Fruit fly (Drosophila melanogaster) whole organism, embryonic: Measurements from ENCODE around the gene Creld.
A peak's percentile ranks its signal among the peaks of the same experiment; 100 is the strongest.

Experiments used
- Ada2b ChIP-seq: fragments of 200-800 bp; sonication (Bioruptor generic); IDR thresholded peaks from 2 replicates; pipeline ENCODE4 v1.3.6; 2022; ENCODE audit warnings: missing biosample characterization, missing genetic modification characterization
- Asciz ChIP-seq: fragments of 200-800 bp; sonication (Bioruptor generic); optimal IDR thresholded peaks from 2 replicates; lab custom pipeline; 2017; ENCODE audit warnings: missing biosample characterization, mild to moderate bottlenecking, missing genetic modification characterization, missing genetic modification reagents
- B-H1 ChIP-seq: fragments of 200-800 bp; sonication (Bioruptor generic); IDR thresholded peaks from 3 replicates; pipeline ENCODE4 v1.3.6; 2022; ENCODE audit warnings: missing biosample characterization, missing genetic modification characterization
- Blimp-1 ChIP-seq: fragments of 200-800 bp; sonication (Bioruptor generic); optimal IDR thresholded peaks from 3 replicates; lab custom pipeline; 2018; ENCODE audit warnings: missing biosample characterization, missing genetic modification characterization, mild to moderate bottlenecking, moderate library complexity, missing genetic modification reagents
- CG10147 ChIP-seq: fragments of 200-800 bp; sonication (Bioruptor generic); optimal IDR thresholded peaks from 2 replicates; lab custom pipeline; 2019; ENCODE audit warnings: missing biosample characterization, mild to moderate bottlenecking, missing genetic modification characterization, moderate library complexity
- CG1024 ChIP-seq: fragments of 200-800 bp; sonication (Bioruptor generic); IDR thresholded peaks from 2 replicates; pipeline ENCODE4 v1.3.6; 2022; ENCODE audit warnings: missing biosample characterization, missing genetic modification characterization
- CG10462 ChIP-seq: fragments of 200-800 bp; sonication (Bioruptor generic); optimal IDR thresholded peaks from 2 replicates; lab custom pipeline; 2016; ENCODE audit warnings: missing biosample characterization, missing genetic modification characterization
- CG10654 ChIP-seq: fragments of 200-800 bp; sonication (Bioruptor generic); optimal IDR thresholded peaks from 2 replicates; lab custom pipeline; 2016; ENCODE audit warnings: missing biosample characterization, missing genetic modification characterization
- CG11560 ChIP-seq: fragments of 200-800 bp; sonication (Bioruptor generic); IDR thresholded peaks from 3 replicates; pipeline ENCODE4 v1.3.6; 2022; ENCODE audit warnings: missing biosample characterization, missing genetic modification characterization
- CG12071 ChIP-seq: fragments of 200-800 bp; sonication (Bioruptor generic); optimal IDR thresholded peaks from 3 replicates; lab custom pipeline; 2018; ENCODE audit warnings: missing biosample characterization, mild to moderate bottlenecking, missing genetic modification characterization
- CG12155 ChIP-seq: fragments of 200-800 bp; sonication (Bioruptor generic); optimal IDR thresholded peaks from 3 replicates; lab custom pipeline; 2016; ENCODE audit warnings: missing biosample characterization, missing genetic modification characterization
- CG13424 ChIP-seq: fragments of 200-800 bp; sonication (Bioruptor generic); optimal IDR thresholded peaks from 2 replicates; lab custom pipeline; 2019; ENCODE audit warnings: missing biosample characterization, mild to moderate bottlenecking, missing genetic modification characterization, moderate library complexity
- CG14050 ChIP-seq: fragments of 200-800 bp; sonication (Bioruptor generic); IDR thresholded peaks from 3 replicates; pipeline ENCODE4 v1.3.6; 2022; ENCODE audit warnings: missing biosample characterization, missing genetic modification characterization
- CG14441 ChIP-seq: fragments of 200-800 bp; sonication (Bioruptor generic); IDR thresholded peaks from 2 replicates; pipeline ENCODE4 v1.3.6; 2022; ENCODE audit warnings: missing biosample characterization, missing genetic modification characterization
- CG15479 ChIP-seq: fragments of 200-800 bp; sonication (Bioruptor generic); optimal IDR thresholded peaks from 3 replicates; lab custom pipeline; 2019; ENCODE audit warnings: missing biosample characterization, mild to moderate bottlenecking, missing genetic modification characterization, moderate library complexity
- CG18619 ChIP-seq: fragments of 200-800 bp; sonication (Bioruptor generic); optimal IDR thresholded peaks from 3 replicates; lab custom pipeline; 2017; ENCODE audit warnings: missing biosample characterization, mild to moderate bottlenecking, missing genetic modification characterization
- CG2712 ChIP-seq: fragments of 200-800 bp; optimal IDR thresholded peaks from 3 replicates; lab custom pipeline; 2019; ENCODE audit warnings: missing biosample characterization, mild to moderate bottlenecking, missing genetic modification characterization, moderate library complexity
- CG3065 ChIP-seq: fragments of 200-800 bp; sonication (Bioruptor generic); optimal IDR thresholded peaks from 2 replicates; lab custom pipeline; 2016; ENCODE audit warnings: missing biosample characterization, missing genetic modification characterization
- CG32772 ChIP-seq: fragments of 200-800 bp; sonication (Bioruptor generic); IDR thresholded peaks from 2 replicates; pipeline ENCODE4 v1.3.6; 2022; ENCODE audit warnings: missing biosample characterization, missing genetic modification characterization
- CG4424 ChIP-seq: fragments of 200-800 bp; sonication (Bioruptor generic); optimal IDR thresholded peaks from 3 replicates; lab custom pipeline; 2016; ENCODE audit warnings: missing biosample characterization, missing genetic modification characterization
- CG4707 ChIP-seq: fragments of 200-800 bp; sonication (Bioruptor generic); optimal IDR thresholded peaks from 2 replicates; lab custom pipeline; 2018; ENCODE audit warnings: missing biosample characterization, mild to moderate bottlenecking, missing genetic modification characterization, moderate library complexity
- CG7745 ChIP-seq: fragments of 200-800 bp; sonication (Bioruptor generic); optimal IDR thresholded peaks from 2 replicates; lab custom pipeline; 2018; ENCODE audit warnings: missing biosample characterization, mild to moderate bottlenecking, missing genetic modification characterization, moderate library complexity
- CG7839 ChIP-seq: fragments of 200-800 bp; sonication (Bioruptor generic); optimal IDR thresholded peaks from 3 replicates; lab custom pipeline; 2018; ENCODE audit warnings: missing biosample characterization, mild to moderate bottlenecking, missing genetic modification characterization, moderate library complexity
- CG8944 ChIP-seq: fragments of 200-800 bp; sonication (Bioruptor generic); optimal IDR thresholded peaks from 3 replicates; lab custom pipeline; 2016; ENCODE audit warnings: missing biosample characterization, missing genetic modification characterization
- CG9876 ChIP-seq: fragments of 200-800 bp; sonication (Bioruptor generic); optimal IDR thresholded peaks from 2 replicates; lab custom pipeline; 2016; ENCODE audit warnings: missing biosample characterization, missing genetic modification characterization
- Chrac-16 ChIP-seq: fragments of 200-800 bp; sonication (Bioruptor generic); optimal IDR thresholded peaks from 3 replicates; lab custom pipeline; 2016; ENCODE audit warnings: missing biosample characterization, missing genetic modification characterization
- ERR ChIP-seq: fragments of 200-800 bp; sonication (Bioruptor generic); optimal IDR thresholded peaks from 2 replicates; lab custom pipeline; 2016; ENCODE audit warnings: missing biosample characterization, missing genetic modification characterization
- GATAe ChIP-seq: fragments of 200-800 bp; sonication (Bioruptor generic); conservative IDR thresholded peaks from 2 replicates; pipeline ENCODE4 v1.3.6; 2022; ENCODE audit warnings: missing biosample characterization, missing genetic modification characterization
- HLH3B ChIP-seq: fragments of 200-800 bp; sonication (Bioruptor generic); IDR thresholded peaks from 2 replicates; pipeline ENCODE4 v1.3.6; 2022; ENCODE audit warnings: missing biosample characterization, missing genetic modification characterization
- Hmx ChIP-seq: fragments of 200-800 bp; sonication (Bioruptor generic); optimal IDR thresholded peaks from 2 replicates; lab custom pipeline; 2016; ENCODE audit warnings: missing biosample characterization, missing genetic modification characterization
- Kr ChIP-seq: fragments of 200-800 bp; sonication (Bioruptor generic); optimal IDR thresholded peaks from 2 replicates; lab custom pipeline; 2017; ENCODE audit warnings: missing biosample characterization, mild to moderate bottlenecking, missing genetic modification characterization
- MESR4 ChIP-seq: fragments of 200-800 bp; sonication (Bioruptor generic); optimal IDR thresholded peaks from 2 replicates; lab custom pipeline; 2018; ENCODE audit warnings: missing biosample characterization, mild to moderate bottlenecking, missing genetic modification characterization, moderate library complexity
- Meics ChIP-seq: fragments of 200-800 bp; sonication (Bioruptor generic); optimal IDR thresholded peaks from 2 replicates; lab custom pipeline; 2017; ENCODE audit warnings: missing biosample characterization, mild to moderate bottlenecking, missing genetic modification characterization
- NC2α ChIP-seq: fragments of 200-800 bp; sonication (Bioruptor generic); optimal IDR thresholded peaks from 2 replicates; lab custom pipeline; 2016; ENCODE audit warnings: missing biosample characterization, missing genetic modification characterization
- Nf-YB ChIP-seq: fragments of 200-800 bp; sonication (Bioruptor generic); optimal IDR thresholded peaks from 3 replicates; lab custom pipeline; 2019; ENCODE audit warnings: missing biosample characterization, mild to moderate bottlenecking, missing genetic modification characterization, moderate library complexity
- abd-A ChIP-seq: fragments of 200-800 bp; sonication (Bioruptor generic); optimal IDR thresholded peaks from 3 replicates; lab custom pipeline; 2019; ENCODE audit warnings: missing biosample characterization, mild to moderate bottlenecking, missing genetic modification characterization, moderate library complexity
- ara ChIP-seq: fragments of 200-800 bp; sonication (Bioruptor generic); IDR thresholded peaks from 2 replicates; pipeline ENCODE4 v1.3.6; 2022; ENCODE audit warnings: missing biosample characterization, missing genetic modification characterization
- cad ChIP-seq: fragments of >200 bp; optimal IDR thresholded peaks from 2 replicates; lab custom pipeline; 2017; ENCODE audit warnings: missing biosample characterization, missing genetic modification characterization
- chif ChIP-seq, 2 experiments: fragments of 200-800 bp; sonication (Bioruptor generic); optimal IDR thresholded peaks; 3 replicates each; lab custom pipeline; 2016; ENCODE audit warnings: missing biosample characterization in 2 of 2, missing genetic modification characterization in 2 of 2
- dimm ChIP-seq: fragments of 200-800 bp; sonication (Bioruptor generic); IDR thresholded peaks from 2 replicates; pipeline ENCODE4 v1.3.6; 2022; ENCODE audit warnings: missing biosample characterization, missing genetic modification characterization
- exex ChIP-seq: fragments of 200-800 bp; sonication (Bioruptor generic); optimal IDR thresholded peaks from 4 replicates; lab custom pipeline; 2018; ENCODE audit warnings: missing biosample characterization, mild to moderate bottlenecking, missing genetic modification characterization, moderate library complexity
- fd102C ChIP-seq: fragments of 200-800 bp; sonication (Bioruptor generic); optimal IDR thresholded peaks from 2 replicates; lab custom pipeline; 2018; ENCODE audit warnings: missing biosample characterization, mild to moderate bottlenecking, missing genetic modification characterization, moderate library complexity
- ftz-f1 ChIP-seq: fragments of 200-800 bp; sonication (Bioruptor generic); optimal IDR thresholded peaks from 2 replicates; lab custom pipeline; 2016; ENCODE audit warnings: missing biosample characterization, missing genetic modification characterization
- hkb ChIP-seq, 2 experiments: fragments of 200-800 bp in 1 of 2; fragments of >200 bp in 1 of 2; sonication (Bioruptor generic) in 1 of 2; IDR thresholded peaks in 1 of 2; optimal IDR thresholded peaks in 1 of 2; 2 replicates each; pipeline versions ENCODE4 v1.3.6 to Lab custom; 2017 to 2022; ENCODE audit warnings: missing biosample characterization in 1 of 2, missing genetic modification characterization in 1 of 2
- lbe ChIP-seq: fragments of 200-800 bp; sonication (Bioruptor generic); optimal IDR thresholded peaks from 2 replicates; lab custom pipeline; 2016; ENCODE audit warnings: missing biosample characterization, mild to moderate bottlenecking, missing genetic modification characterization
- run ChIP-seq: fragments of 200-800 bp; sonication (Bioruptor generic); optimal IDR thresholded peaks from 3 replicates; lab custom pipeline; 2018; ENCODE audit warnings: missing biosample characterization, mild to moderate bottlenecking, missing genetic modification characterization
- salm ChIP-seq: fragments of 200-800 bp; sonication (Bioruptor generic); optimal IDR thresholded peaks from 2 replicates; lab custom pipeline; 2018; ENCODE audit warnings: missing biosample characterization, mild to moderate bottlenecking, missing genetic modification characterization
- seq ChIP-seq: fragments of 200-800 bp; sonication (Bioruptor generic); IDR thresholded peaks from 2 replicates; pipeline ENCODE4 v1.3.6; 2022; ENCODE audit warnings: missing biosample characterization, missing genetic modification characterization
- sisA ChIP-seq: fragments of 200-800 bp; sonication (Bioruptor generic); IDR thresholded peaks from 2 replicates; pipeline ENCODE4 v1.3.6; 2022; ENCODE audit warnings: missing biosample characterization, missing genetic modification characterization
- sug ChIP-seq: fragments of 200-800 bp; optimal IDR thresholded peaks from 2 replicates; lab custom pipeline; 2019; ENCODE audit warnings: missing biosample characterization, mild to moderate bottlenecking, missing genetic modification characterization, moderate library complexity
- tll ChIP-seq, 2 experiments: fragments of 200-800 bp in 1 of 2; fragments of >200 bp in 1 of 2; sonication (Bioruptor generic) in 1 of 2; optimal IDR thresholded peaks; 2 replicates each; lab custom pipeline; 2017 to 2019; ENCODE audit warnings: missing biosample characterization in 2 of 2, missing genetic modification characterization in 2 of 2, mild to moderate bottlenecking in 1 of 2, moderate library complexity in 1 of 2
- tna ChIP-seq: fragments of 200-800 bp; sonication (Bioruptor generic); IDR thresholded peaks from 2 replicates; pipeline ENCODE4 v1.3.6; 2022; ENCODE audit warnings: missing biosample characterization, missing genetic modification characterization; ENCODE audit not compliant: partially characterized antibody

Gene Creld

dm6 chr2L:85099-85498 lies 17.1 kb upstream of the Creld start (continued):
- TF ChIP-seq Blimp-1: no peak
- TF ChIP-seq sug: no peak
- TF ChIP-seq Meics: peak; percentile 38
- no peak for TF ChIP-seq abd-A (tag; lab: Kevin White, UChicago)
- no peak for TF ChIP-seq Chrac-16 (GFP tag; lab: Kevin White, UChicago)
- TF ChIP-seq CG13424 (tag; lab: Kevin White, UChicago): no peak
- no peak for TF ChIP-seq B-H1
- TF ChIP-seq tna (GFP tag; lab: Robert Waterston, UW): no peak
- TF ChIP-seq salm: no peak
- TF ChIP-seq hkb (optimal IDR thresholded peaks at IDR 0.05; lab: Kevin White, UChicago): no peak
- no peak for TF ChIP-seq hkb (GFP tag; IDR thresholded peaks at IDR 0.05; lab: Robert Waterston, UW)
- TF ChIP-seq CG10654: no peak
- TF ChIP-seq CG15479: no peak
- no peak for TF ChIP-seq CG9876 (GFP tag; lab: Kevin White, UChicago)
- TF ChIP-seq CG8944 (GFP tag; lab: Kevin White, UChicago): no peak
- TF ChIP-seq CG11560 (tag; lab: Robert Waterston, UW): no peak
- no peak for TF ChIP-seq Kr
- TF ChIP-seq CG4424 (GFP tag; lab: Kevin White, UChicago): no peak
- no peak for TF ChIP-seq CG14050
- TF ChIP-seq CG18619 (GFP tag; lab: Kevin White, UChicago): no peak
- TF ChIP-seq CG7745 (tag; lab: Kevin White, UChicago): no peak
- TF ChIP-seq sisA (GFP tag; lab: Robert Waterston, UW): no peak
- no peak for TF ChIP-seq Nf-YB (GFP tag; lab: Kevin White, UChicago)
- no peak for TF ChIP-seq ara (GFP tag; lab: Robert Waterston, UW)
- TF ChIP-seq CG10462: no peak
- TF ChIP-seq CG12071 (GFP tag; lab: Kevin White, UChicago): peak; percentile 15
- TF ChIP-seq chif (GFP tag; optimal IDR thresholded peaks at IDR 0.05; lab: Kevin White, UChicago): no peak
- no peak for TF ChIP-seq seq (GFP tag; lab: Robert Waterston, UW)
- TF ChIP-seq CG4707 (GFP tag; lab: Kevin White, UChicago): no peak
- TF ChIP-seq MESR4 (GFP tag; lab: Kevin White, UChicago): no peak
- TF ChIP-seq NC2α (GFP tag; lab: Kevin White, UChicago): no peak
- TF ChIP-seq ERR (GFP tag; lab: Kevin White, UChicago): no peak
- no peak for TF ChIP-seq CG1024 (GFP tag; lab: Robert Waterston, UW)
- TF ChIP-seq HLH3B (GFP tag; lab: Robert Waterston, UW): no peak
- no peak for TF ChIP-seq cad (GFP tag; lab: Kevin White, UChicago)
- TF ChIP-seq fd102C (GFP tag; lab: Kevin White, UChicago): no peak
- TF ChIP-seq CG3065 (GFP tag; lab: Kevin White, UChicago): no peak
- TF ChIP-seq tll (GFP tag; optimal IDR thresholded peaks at IDR 0.05; lab: Kevin White, UChicago): no peak
- no peak for TF ChIP-seq dimm (GFP tag; lab: Robert Waterston, UW)
- TF ChIP-seq Asciz (GFP tag; lab: Kevin White, UChicago): no peak
- TF ChIP-seq GATAe: no peak
- TF ChIP-seq CG14441 (GFP tag; lab: Robert Waterston, UW): no peak
- peak; percentile 3 for TF ChIP-seq CG10147
- no peak for TF ChIP-seq CG7839 (tag; lab: Kevin White, UChicago)
- TF ChIP-seq run: no peak
- TF ChIP-seq Hmx (GFP tag; lab: Kevin White, UChicago): no peak
- TF ChIP-seq exex (tag; lab: Kevin White, UChicago): peak; percentile 38
- no peak for TF ChIP-seq Ada2b (GFP tag; lab: Robert Waterston, UW)
- no peak for TF ChIP-seq CG32772 (GFP tag; lab: Robert Waterston, UW)
- no peak for TF ChIP-seq lbe
- no peak for TF ChIP-seq CG12155 (GFP tag; lab: Kevin White, UChicago)
- TF ChIP-seq ftz-f1 (GFP tag; lab: Kevin White, UChicago): no peak
- TF ChIP-seq CG2712 (tag; lab: Kevin White, UChicago): no peak
